Fruit fly (Drosophila melanogaster) whole organism, pupa: ENCODE results near the gene aurA.

Source experiments
- CG10348 ChIP-seq: fragments of 200-800 bp; sonication (Bioruptor generic); IDR thresholded peaks from 2 replicates; pipeline ENCODE4 v1.3.6; 2022; ENCODE audit warnings: missing biosample characterization, missing genetic modification characterization
- CG12605 ChIP-seq: fragments of 200-800 bp; sonication (Bioruptor generic); IDR thresholded peaks from 2 replicates; pipeline ENCODE4 v1.3.6; 2022; ENCODE audit warnings: missing biosample characterization, missing genetic modification characterization
- CG13204 ChIP-seq: fragments of 200-800 bp; sonication (Bioruptor generic); optimal IDR thresholded peaks from 2 replicates; lab custom pipeline; 2018; ENCODE audit warnings: missing biosample characterization, mild to moderate bottlenecking, missing genetic modification characterization, moderate library complexity
- CG14655 ChIP-seq: fragments of 200-800 bp; sonication (Bioruptor generic); optimal IDR thresholded peaks from 3 replicates; lab custom pipeline; 2017; ENCODE audit warnings: mild to moderate bottlenecking, missing biosample characterization, missing genetic modification reagents, missing genetic modification characterization
- CG15710 ChIP-seq: fragments of 200-800 bp; sonication (Bioruptor generic); optimal IDR thresholded peaks from 2 replicates; lab custom pipeline; 2018; ENCODE audit warnings: missing biosample characterization, mild to moderate bottlenecking, missing genetic modification characterization, moderate library complexity
- CG17806 ChIP-seq: fragments of 200-800 bp; sonication (Bioruptor generic); optimal IDR thresholded peaks from 2 replicates; lab custom pipeline; 2018; ENCODE audit warnings: missing biosample characterization, mild to moderate bottlenecking, missing genetic modification characterization, moderate library complexity
- CG32121 ChIP-seq: fragments of 200-800 bp; sonication (Bioruptor generic); IDR thresholded peaks from 2 replicates; pipeline ENCODE4 v1.3.6; 2022; ENCODE audit warnings: missing biosample characterization, missing genetic modification characterization
- CG34367 ChIP-seq: fragments of 200-800 bp; sonication (Bioruptor generic); optimal IDR thresholded peaks from 2 replicates; lab custom pipeline; 2018; ENCODE audit warnings: missing biosample characterization, mild to moderate bottlenecking, missing genetic modification characterization
- CG4496 ChIP-seq: fragments of 200-800 bp; sonication (Bioruptor generic); IDR thresholded peaks from 3 replicates; pipeline ENCODE4 v1.3.6; 2022; ENCODE audit warnings: missing biosample characterization, missing genetic modification characterization
- CG8159 ChIP-seq: fragments of 200-800 bp; sonication (Bioruptor generic); optimal IDR thresholded peaks from 3 replicates; lab custom pipeline; 2018; ENCODE audit warnings: missing biosample characterization, mild to moderate bottlenecking, missing genetic modification characterization, moderate library complexity
- CG8301 ChIP-seq: fragments of 200-800 bp; sonication (Bioruptor generic); optimal IDR thresholded peaks from 2 replicates; lab custom pipeline; 2018; ENCODE audit warnings: missing biosample characterization, mild to moderate bottlenecking, missing genetic modification characterization
- CG9948 ChIP-seq: fragments of 200-800 bp; sonication (Bioruptor generic); optimal IDR thresholded peaks from 2 replicates; lab custom pipeline; 2018; ENCODE audit warnings: missing biosample characterization, mild to moderate bottlenecking, missing genetic modification characterization, moderate library complexity
- D1 ChIP-seq: fragments of 200-800 bp; sonication (Bioruptor generic); optimal IDR thresholded peaks from 2 replicates; lab custom pipeline; 2018; ENCODE audit warnings: missing biosample characterization, mild to moderate bottlenecking, missing genetic modification characterization, moderate library complexity
- EcR ChIP-seq: fragments of 200-800 bp; sonication (Bioruptor generic); optimal IDR thresholded peaks from 3 replicates; lab custom pipeline; 2019; ENCODE audit warnings: missing biosample characterization, missing genetic modification characterization, mild to moderate bottlenecking, moderate library complexity, missing genetic modification reagents
- Ets98B ChIP-seq: fragments of 200-800 bp; sonication (Bioruptor generic); IDR thresholded peaks from 2 replicates; pipeline ENCODE4 v1.3.6; 2022; ENCODE audit warnings: missing biosample characterization, missing genetic modification characterization
- Pif1A ChIP-seq: fragments of 200-800 bp; sonication (Bioruptor generic); optimal IDR thresholded peaks from 3 replicates; lab custom pipeline; 2016; ENCODE audit warnings: missing biosample characterization, missing genetic modification characterization
- Pif1B ChIP-seq: fragments of 200-800 bp; sonication (Bioruptor generic); optimal IDR thresholded peaks from 3 replicates; lab custom pipeline; 2016; ENCODE audit warnings: missing biosample characterization, missing genetic modification characterization
- Snoo ChIP-seq: fragments of 200-800 bp; sonication (Bioruptor generic); optimal IDR thresholded peaks from 3 replicates; lab custom pipeline; 2017; ENCODE audit warnings: missing biosample characterization, mild to moderate bottlenecking, missing genetic modification characterization, inconsistent platforms
- fd96Ca ChIP-seq: fragments of 200-800 bp; sonication (Bioruptor generic); IDR thresholded peaks from 3 replicates; pipeline ENCODE4 v1.3.6; 2022; ENCODE audit warnings: missing biosample characterization, missing genetic modification characterization
- gl ChIP-seq: fragments of 200-800 bp; sonication (Bioruptor generic); optimal IDR thresholded peaks from 2 replicates; lab custom pipeline; 2018; ENCODE audit warnings: missing biosample characterization, mild to moderate bottlenecking, missing genetic modification characterization
- rn ChIP-seq: fragments of 200-800 bp; sonication (Bioruptor generic); IDR thresholded peaks from 2 replicates; pipeline ENCODE4 v1.3.6; 2022; ENCODE audit warnings: missing biosample characterization, missing genetic modification characterization

Gene aurA

DNA sequence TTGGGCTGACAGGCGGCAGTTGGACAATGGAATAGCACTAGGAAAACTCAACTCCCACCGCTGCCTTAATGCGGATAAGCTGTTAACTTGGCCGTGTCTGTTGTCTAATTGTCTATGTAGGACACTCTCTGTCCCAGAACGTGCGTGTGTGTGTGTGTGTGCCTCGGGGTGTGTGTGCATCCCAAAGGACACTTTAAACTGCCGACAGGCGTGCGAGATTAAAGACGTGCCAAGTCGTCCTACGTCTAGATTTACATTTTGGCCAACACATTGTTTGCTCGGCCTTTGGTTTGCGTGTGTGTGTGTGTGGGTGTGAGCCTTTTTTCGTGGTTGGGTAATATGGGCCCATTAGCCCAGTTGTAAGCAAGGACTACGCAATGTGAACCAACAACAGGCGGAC lies 35.2 kb downstream of the aurA start:
- TF ChIP-seq Pif1A (GFP tag; lab: Kevin White, UChicago): no peak
- TF ChIP-seq CG9948 (tag; lab: Kevin White, UChicago): no peak
- no peak for TF ChIP-seq CG8301 (tag; lab: Kevin White, UChicago)
- TF ChIP-seq CG17806: no peak
- no peak for TF ChIP-seq Ets98B
- TF ChIP-seq CG8159 (tag; lab: Kevin White, UChicago): no peak
- no peak for TF ChIP-seq CG13204
- TF ChIP-seq CG14655 (GFP tag; lab: Kevin White, UChicago): no peak
- no peak for TF ChIP-seq gl (tag; lab: Kevin White, UChicago)
- TF ChIP-seq CG10348 (GFP tag; lab: Robert Waterston, UW): no peak
- TF ChIP-seq CG34367: no peak
- TF ChIP-seq EcR (GFP tag; lab: Kevin White, UChicago): no peak
- TF ChIP-seq CG32121 (GFP tag; lab: Robert Waterston, UW): no peak
- no peak for TF ChIP-seq CG12605 (GFP tag; lab: Robert Waterston, UW)
- no peak for TF ChIP-seq D1 (tag; lab: Kevin White, UChicago)
- TF ChIP-seq Snoo: no peak
- TF ChIP-seq rn (GFP tag; lab: Robert Waterston, UW): no peak

dm6 chr3R:11999074-11999473 lies 36.1 kb downstream of the aurA start, which contains the start of gene Ect3:
TSS of gene Ect3 (plus strand) at chr3R:11999278.
- 0 out of 2 replicates have a peak, but pooled peaks have one; percentile 26 for TF ChIP-seq CG12605 (GFP tag; lab: Robert Waterston, UW)
- TF ChIP-seq CG8159 (tag; lab: Kevin White, UChicago): no peak
- no peak for TF ChIP-seq CG34367
- no peak for TF ChIP-seq rn (GFP tag; lab: Robert Waterston, UW)
- no peak for TF ChIP-seq D1 (tag; lab: Kevin White, UChicago)
- TF ChIP-seq, all 21 proteins: peak for 1

DNA sequence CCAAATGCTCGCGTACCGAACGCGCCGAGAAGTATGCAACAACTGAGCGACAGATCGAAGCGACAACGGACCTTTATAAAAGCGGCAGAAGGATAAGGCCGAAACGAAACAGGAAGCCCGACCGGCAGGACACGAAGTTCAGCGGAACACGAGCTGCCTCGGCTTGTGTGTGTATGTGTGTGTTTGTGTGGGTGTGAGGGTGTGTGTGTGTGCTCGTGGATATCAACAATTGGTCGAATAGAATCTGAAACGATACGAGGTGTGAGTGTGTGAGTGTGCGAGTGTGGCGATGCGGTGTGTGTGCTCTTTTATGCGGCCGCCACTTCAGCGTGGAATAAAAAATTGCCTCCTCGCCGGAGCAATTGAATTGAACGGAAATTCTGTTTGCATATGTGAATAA lies 42.5 kb downstream of the aurA start, which contains the start of gene Tk:
Gene Tk, minus strand, starts transcription at position 57 of the 400 bp plus-strand sequence.
- TF ChIP-seq CG12605 (GFP tag; lab: Robert Waterston, UW) (peak; percentile 26; the same call in 1 of the 2 replicates), CG34367 (no peak)

DNA sequence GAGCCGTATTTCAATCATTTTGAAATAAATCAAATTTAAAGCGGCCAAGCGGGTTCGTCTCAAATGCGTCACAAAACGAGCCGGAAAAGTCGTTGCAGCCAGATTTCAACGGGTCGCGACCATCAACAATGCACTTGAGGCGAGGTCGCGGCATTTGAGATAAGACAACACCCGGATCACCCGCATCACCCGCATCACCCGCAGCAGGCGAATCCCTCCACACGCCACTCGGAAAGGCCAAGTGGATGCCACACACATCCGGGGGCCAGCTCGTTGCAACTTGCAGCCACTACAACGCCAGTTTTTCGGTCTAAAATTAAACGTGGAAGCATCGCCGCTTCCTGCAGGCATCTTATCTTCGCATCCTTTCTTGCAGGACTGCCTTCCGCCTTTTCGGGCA lies 43.5 kb downstream of the aurA start:
- TF ChIP-seq fd96Ca (GFP tag; lab: Robert Waterston, UW): 0 out of 3 replicates have a peak, but pooled peaks have one; percentile 21
- TF ChIP-seq rn (GFP tag; lab: Robert Waterston, UW): peak; percentile 11; the same call in 1 of the 2 replicates
- no peak for TF ChIP-seq Pif1B (GFP tag; lab: Kevin White, UChicago)
- TF ChIP-seq, all 21 proteins: peak for 2

dm6 chr3R:12010202-12010824 lies 47.4 kb downstream of the aurA start, which contains the start of the genes KLHL18 and GCC185:
TSS of gene KLHL18 (minus strand) at chr3R:12010434.
TSS of gene GCC185 (plus strand) at chr3R:12010772.
- TF ChIP-seq CG4496 (GFP tag; lab: Robert Waterston, UW) (peak; percentile 54; the same call in 1 of the 3 replicates), CG14655 (GFP tag; lab: Kevin White, UChicago) (no peak), Pif1A (GFP tag; lab: Kevin White, UChicago) (no peak), CG34367 (peak; percentile 54), CG8301 (tag; lab: Kevin White, UChicago) (no peak), CG15710 (tag; lab: Kevin White, UChicago) (peak; percentile 74), CG10348 (GFP tag; lab: Robert Waterston, UW) (peak; percentile 46; the same call in 1 of the 2 replicates), gl (tag; lab: Kevin White, UChicago) (no peak), rn (GFP tag; lab: Robert Waterston, UW) (peak; percentile 57; the same call in 1 of the 2 replicates), CG8159 (tag; lab: Kevin White, UChicago) (peak; percentile 82), CG9948 (tag; lab: Kevin White, UChicago) (peak; percentile 77), Ets98B (no peak; the same call in 1 of the 2 replicates), D1 (tag; lab: Kevin White, UChicago) (no peak), CG17806 (peak; percentile 61), CG12605 (GFP tag; lab: Robert Waterston, UW) (no peak), CG32121 (GFP tag; lab: Robert Waterston, UW) (no peak; the same call in 1 of the 2 replicates), EcR (GFP tag; lab: Kevin White, UChicago) (peak; percentile 9), CG13204 (no peak), fd96Ca (GFP tag; lab: Robert Waterston, UW) (no peak), Snoo (peak; percentile 67), Pif1B (GFP tag; lab: Kevin White, UChicago) (no peak)
